Worm (Caenorhabditis elegans): ENCODE results near the gene srh-183.

ce11 chrV:19961971-19962370 lies 16.1 kb downstream of the srh-183 start:
- no peak for TF ChIP-seq him-1 (tag; optimal IDR thresholded peaks at IDR 0.05)
- no peak for TF ChIP-seq dao-5 (tag; optimal IDR thresholded peaks at IDR 0.05)
